Worm (Caenorhabditis elegans) whole organism, mixed stage, embryonic: ENCODE measurements around the gene bra-1.

Experiments used
- bed-3 ChIP-seq: fragments of 200-800 bp; sonication (Bioruptor generic); optimal IDR thresholded peaks from 3 replicates; lab custom pipeline; 2018; ENCODE audit warnings: mild to moderate bottlenecking, missing genetic modification characterization, moderate library complexity, missing compliant biosample characterization
- blmp-1 ChIP-seq: fragments of 150-350 bp; optimal IDR thresholded peaks from 2 replicates; lab custom pipeline; 2014; ENCODE audit warnings: missing biosample characterization, missing genetic modification characterization
- ceh-39 ChIP-seq: fragments of 150-350 bp; optimal IDR thresholded peaks from 2 replicates; lab custom pipeline; 2014; ENCODE audit warnings: missing biosample characterization, missing genetic modification characterization
- ceh-43 ChIP-seq: fragments of 200-800 bp; sonication (Bioruptor generic); optimal IDR thresholded peaks from 2 replicates; lab custom pipeline; 2018; ENCODE audit warnings: mild to moderate bottlenecking, missing genetic modification characterization, moderate library complexity, missing compliant biosample characterization
- ceh-83 ChIP-seq: fragments of 200-800 bp; sonication (Bioruptor generic); optimal IDR thresholded peaks from 2 replicates; lab custom pipeline; 2018; ENCODE audit warnings: mild to moderate bottlenecking, missing genetic modification characterization, missing compliant biosample characterization
- ces-1 ChIP-seq: fragments of 150-350 bp; optimal IDR thresholded peaks from 2 replicates; lab custom pipeline; 2014; ENCODE audit warnings: missing biosample characterization, missing genetic modification reagents, missing genetic modification characterization
- cnd-1 ChIP-seq: fragments of 200-800 bp; sonication (Bioruptor generic); optimal IDR thresholded peaks from 2 replicates; lab custom pipeline; 2018; ENCODE audit warnings: mild to moderate bottlenecking, missing genetic modification characterization, missing compliant biosample characterization
- drap-1 ChIP-seq: fragments of 200-800 bp; sonication (Bioruptor generic); optimal IDR thresholded peaks from 3 replicates; lab custom pipeline; 2018; ENCODE audit warnings: mild to moderate bottlenecking, missing genetic modification characterization, missing compliant biosample characterization
- elt-1 ChIP-seq: sonication (generic microtip); optimal IDR thresholded peaks from 2 replicates; lab custom pipeline; 2017; ENCODE audit warnings: missing genetic modification characterization, mild to moderate bottlenecking, missing compliant biosample characterization, antibody characterized with exemption, moderate library complexity, borderline replicate concordance; ENCODE audit not compliant: insufficient read depth
- elt-3 ChIP-seq: fragments of 150-350 bp; optimal IDR thresholded peaks from 2 replicates; lab custom pipeline; 2014; ENCODE audit warnings: missing biosample characterization, missing genetic modification characterization
- flh-1 ChIP-seq: fragments of 200-800 bp; sonication (Bioruptor generic); optimal IDR thresholded peaks from 2 replicates; lab custom pipeline; 2018; ENCODE audit warnings: mild to moderate bottlenecking, missing genetic modification characterization, moderate library complexity, missing compliant biosample characterization
- ham-2 ChIP-seq: fragments of 200-800 bp; sonication (Bioruptor generic); optimal IDR thresholded peaks from 2 replicates; lab custom pipeline; 2018; ENCODE audit warnings: mild to moderate bottlenecking, missing genetic modification characterization, missing compliant biosample characterization
- hlh-1 ChIP-seq: fragments of 150-350 bp; optimal IDR thresholded peaks from 2 replicates; lab custom pipeline; 2014; ENCODE audit warnings: missing biosample characterization, missing genetic modification reagents, missing genetic modification characterization
- lin-13 ChIP-seq: fragments of 150-350 bp; optimal IDR thresholded peaks from 2 replicates; lab custom pipeline; 2014; ENCODE audit warnings: missing biosample characterization, missing genetic modification characterization
- lin-32 ChIP-seq: fragments of 200-800 bp; sonication (Bioruptor generic); optimal IDR thresholded peaks from 2 replicates; lab custom pipeline; 2018; ENCODE audit warnings: mild to moderate bottlenecking, missing genetic modification characterization, missing compliant biosample characterization
- lsy-2 ChIP-seq: fragments of 150-350 bp; optimal IDR thresholded peaks from 2 replicates; lab custom pipeline; 2014; ENCODE audit warnings: missing biosample characterization, missing genetic modification characterization
- mab-5 ChIP-seq: fragments of 150-350 bp; optimal IDR thresholded peaks from 2 replicates; lab custom pipeline; 2014; ENCODE audit warnings: missing biosample characterization, missing genetic modification characterization
- mep-1 ChIP-seq: fragments of 150-350 bp; optimal IDR thresholded peaks from 2 replicates; lab custom pipeline; 2017; ENCODE audit warnings: missing biosample characterization, missing genetic modification reagents, missing genetic modification characterization, inconsistent platforms
- mls-2 ChIP-seq: sonication (generic microtip); optimal IDR thresholded peaks from 2 replicates; lab custom pipeline; 2016; ENCODE audit warnings: mild to moderate bottlenecking, missing genetic modification characterization, moderate library complexity, missing compliant biosample characterization
- nhr-12 ChIP-seq: fragments of 150-350 bp; optimal IDR thresholded peaks from 2 replicates; lab custom pipeline; 2014; ENCODE audit warnings: missing biosample characterization, missing genetic modification characterization
- nhr-2 ChIP-seq: fragments of 150-350 bp; optimal IDR thresholded peaks from 2 replicates; lab custom pipeline; 2014; ENCODE audit warnings: missing biosample characterization, missing genetic modification characterization
- nhr-237 ChIP-seq: fragments of 150-350 bp; optimal IDR thresholded peaks from 2 replicates; lab custom pipeline; 2014; ENCODE audit warnings: missing biosample characterization, missing genetic modification characterization
- nhr-28 ChIP-seq: fragments of 150-350 bp; optimal IDR thresholded peaks from 2 replicates; lab custom pipeline; 2014; ENCODE audit warnings: missing biosample characterization, missing genetic modification characterization
- nhr-76 ChIP-seq: sonication (generic microtip); optimal IDR thresholded peaks from 2 replicates; lab custom pipeline; 2017; ENCODE audit warnings: missing biosample characterization, missing genetic modification characterization
- pha-4 ChIP-seq: fragments of 150-350 bp; optimal IDR thresholded peaks from 2 replicates; lab custom pipeline; 2018; ENCODE audit warnings: missing biosample characterization, missing genetic modification reagents, missing genetic modification characterization
- sem-2 ChIP-seq: fragments of 200-800 bp; sonication (Bioruptor generic); optimal IDR thresholded peaks from 2 replicates; lab custom pipeline; 2018; ENCODE audit warnings: mild to moderate bottlenecking, missing genetic modification characterization, missing compliant biosample characterization
- snpc-4 ChIP-seq: fragments of 150-350 bp; optimal IDR thresholded peaks from 2 replicates; lab custom pipeline; 2014; ENCODE audit warnings: missing biosample characterization, missing genetic modification characterization
- sptf-1 ChIP-seq: sonication (generic microtip); optimal IDR thresholded peaks from 2 replicates; lab custom pipeline; 2017; ENCODE audit warnings: mild to moderate bottlenecking, missing genetic modification characterization, moderate library complexity, missing compliant biosample characterization
- tbx-8 ChIP-seq: fragments of 200-800 bp; sonication (Bioruptor generic); optimal IDR thresholded peaks from 2 replicates; lab custom pipeline; 2018; ENCODE audit warnings: mild to moderate bottlenecking, missing genetic modification characterization, moderate library complexity, missing compliant biosample characterization
- unc-120 ChIP-seq: sonication (generic microtip); optimal IDR thresholded peaks from 2 replicates; lab custom pipeline; 2017; ENCODE audit warnings: missing genetic modification characterization, missing compliant biosample characterization; ENCODE audit not compliant: poor library complexity, severe bottlenecking
- unc-39 ChIP-seq: fragments of 150-350 bp; optimal IDR thresholded peaks from 2 replicates; lab custom pipeline; 2014; ENCODE audit warnings: missing biosample characterization, missing genetic modification characterization
- unc-62 ChIP-seq: fragments of 150-350 bp; optimal IDR thresholded peaks from 2 replicates; lab custom pipeline; 2014; ENCODE audit warnings: missing biosample characterization, missing genetic modification reagents, missing genetic modification characterization
- zip-8 ChIP-seq: fragments of 150-350 bp; optimal IDR thresholded peaks from 2 replicates; lab custom pipeline; 2014; ENCODE audit warnings: missing biosample characterization, missing genetic modification characterization

Gene bra-1

DNA sequence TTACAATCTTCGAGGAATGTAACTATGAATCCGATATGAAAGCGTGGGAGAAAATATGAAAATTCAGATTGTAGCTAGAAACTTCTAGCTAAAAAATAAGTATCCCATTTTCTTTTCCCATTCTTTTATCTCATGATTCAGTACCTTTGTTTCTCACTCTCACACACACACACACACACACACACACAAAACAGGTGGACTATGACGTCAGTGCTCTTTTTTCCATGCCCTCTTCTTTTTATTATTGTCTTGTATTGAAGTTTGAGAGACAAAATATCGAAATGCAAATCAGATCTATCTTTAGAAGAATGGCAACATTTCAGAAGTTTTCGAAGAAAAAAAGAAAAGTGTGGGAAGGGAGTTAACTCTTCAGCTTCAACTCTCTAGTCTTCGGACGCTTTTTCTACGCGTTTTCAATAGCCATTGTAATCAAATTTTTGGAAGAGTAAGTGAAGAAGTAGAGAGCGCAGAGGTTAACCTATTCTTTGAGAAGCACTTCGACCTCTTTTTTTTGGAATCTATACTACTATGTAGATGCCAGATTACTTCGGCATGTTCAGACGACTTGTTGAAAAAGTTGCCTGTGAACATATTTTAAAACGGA lies 35.7 kb downstream of the bra-1 start:
- TF ChIP-seq ces-1 (GFP tag; lab: Kevin White, UChicago) (peak; percentile 72), unc-120 (no peak), unc-62 (GFP tag; lab: Kevin White, UChicago) (no peak), ceh-39 (tag; lab: Kevin White, UChicago) (no peak), bed-3 (GFP tag; lab: Kevin White, UChicago) (no peak), zip-8 (peak; percentile 28), nhr-76 (tag; lab: Kevin White, UChicago) (no peak)

ce11 chrX:13637526-13637925 lies 39.3 kb downstream of the bra-1 start:
- peak; percentile 45 for TF ChIP-seq unc-62 (GFP tag; lab: Kevin White, UChicago)
- TF ChIP-seq cnd-1 (tag; lab: Kevin White, UChicago) = no peak
- TF ChIP-seq elt-3 (tag; lab: Kevin White, UChicago) = no peak
- TF ChIP-seq snpc-4 = no peak
- no peak for TF ChIP-seq lin-32 (GFP tag; lab: Kevin White, UChicago)
- TF ChIP-seq ham-2 (GFP tag; lab: Kevin White, UChicago) = no peak
- no peak for TF ChIP-seq nhr-12 (tag; lab: Kevin White, UChicago)
- no peak for TF ChIP-seq tbx-8 (GFP tag; lab: Kevin White, UChicago)
- peak; percentile 43 for TF ChIP-seq unc-120
- TF ChIP-seq lin-13 (tag; lab: Kevin White, UChicago) = no peak
- no peak for TF ChIP-seq mls-2
- TF ChIP-seq sem-2 (GFP tag; lab: Kevin White, UChicago) = no peak
- peak; percentile 7 for TF ChIP-seq hlh-1 (tag; lab: Kevin White, UChicago)
- TF ChIP-seq nhr-76 (tag; lab: Kevin White, UChicago) = no peak
- TF ChIP-seq blmp-1 = no peak
- TF ChIP-seq nhr-237 = no peak
- TF ChIP-seq nhr-2 (tag; lab: Kevin White, UChicago) = no peak
- no peak for TF ChIP-seq elt-1 (tag; lab: Kevin White, UChicago)
- no peak for TF ChIP-seq drap-1 (GFP tag; lab: Kevin White, UChicago)
- no peak for TF ChIP-seq ceh-43 (GFP tag; lab: Kevin White, UChicago)
- TF ChIP-seq pha-4 (tag; lab: Kevin White, UChicago) = no peak

DNA sequence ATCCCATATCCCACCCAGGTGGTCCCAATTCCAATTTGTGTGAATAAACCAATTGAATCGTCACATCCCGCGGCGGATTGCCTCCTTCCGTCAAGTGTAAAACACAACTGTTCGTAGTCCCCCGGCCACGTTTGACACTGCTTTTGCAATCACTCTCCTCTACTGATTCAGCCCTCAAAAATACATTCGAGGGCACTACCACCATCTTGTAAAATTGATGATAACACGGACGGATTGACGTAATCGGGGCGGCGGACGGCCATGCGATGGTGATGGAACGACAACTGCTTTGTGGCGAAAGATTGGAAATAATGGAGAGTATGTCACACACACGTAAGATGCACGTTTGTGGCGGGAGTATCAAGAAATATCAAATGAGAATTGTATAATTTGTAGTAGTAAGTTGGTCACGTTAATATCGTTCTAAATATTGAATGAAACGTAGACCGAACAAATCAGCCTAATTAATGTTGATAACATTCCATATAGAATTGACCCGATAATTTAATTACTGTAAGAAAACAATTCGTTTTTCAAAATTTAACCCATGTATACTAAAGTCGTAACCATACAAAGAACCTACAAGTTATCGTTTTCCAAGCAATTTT lies 40.2 kb downstream of the bra-1 start:
- no peak for TF ChIP-seq ces-1 (GFP tag; lab: Kevin White, UChicago)
- TF ChIP-seq flh-1 (GFP tag; lab: Kevin White, UChicago) = no peak
- no peak for TF ChIP-seq nhr-2 (tag; lab: Kevin White, UChicago)
- no peak for TF ChIP-seq mep-1
- TF ChIP-seq pha-4 (tag; lab: Kevin White, UChicago) = no peak
- TF ChIP-seq nhr-28 (tag; lab: Kevin White, UChicago) = no peak
- TF ChIP-seq ceh-83 (GFP tag; lab: Kevin White, UChicago) = no peak
- TF ChIP-seq ceh-43 (GFP tag; lab: Kevin White, UChicago) = no peak
- TF ChIP-seq unc-62 (GFP tag; lab: Kevin White, UChicago) = peak; percentile 28
- no peak for TF ChIP-seq sptf-1 (tag; lab: Kevin White, UChicago)
- TF ChIP-seq nhr-237 = no peak
- TF ChIP-seq nhr-12 (tag; lab: Kevin White, UChicago) = no peak
- no peak for TF ChIP-seq snpc-4
- TF ChIP-seq elt-3 (tag; lab: Kevin White, UChicago) = no peak
- TF ChIP-seq sem-2 (GFP tag; lab: Kevin White, UChicago) = no peak
- no peak for TF ChIP-seq lin-32 (GFP tag; lab: Kevin White, UChicago)
- TF ChIP-seq unc-120 = peak; percentile 84
- TF ChIP-seq hlh-1 (tag; lab: Kevin White, UChicago) = peak; percentile 45
- no peak for TF ChIP-seq mab-5 (tag; lab: Kevin White, UChicago)

ce11 chrX:13639577-13639976 lies 41.3 kb downstream of the bra-1 start, which contains the start of gene twk-20:
TSS of gene twk-20 (plus strand) at chrX:13639877.
- no peak for TF ChIP-seq cnd-1 (tag; lab: Kevin White, UChicago)
- TF ChIP-seq unc-39 (tag; lab: Kevin White, UChicago) = no peak
- no peak for TF ChIP-seq lsy-2 (tag; lab: Kevin White, UChicago)
- no peak for TF ChIP-seq nhr-12 (tag; lab: Kevin White, UChicago)
- TF ChIP-seq nhr-28 (tag; lab: Kevin White, UChicago) = no peak
- peak; percentile 20 for TF ChIP-seq ces-1 (GFP tag; lab: Kevin White, UChicago)
